Fruit fly (Drosophila melanogaster) Kc167 (cell line): Measurements from ENCODE around the gene CG9021.

Experiments
- Myc ChIP-seq: fragments of >200 bp; optimal IDR thresholded peaks from 2 replicates; lab custom pipeline; 2017; ENCODE audit warnings: missing external identifiers
- Sin3A ChIP-seq: fragments of >200 bp; optimal IDR thresholded peaks from 2 replicates; lab custom pipeline; 2018; ENCODE audit warnings: missing external identifiers
- h ChIP-seq: fragments of >200 bp; optimal IDR thresholded peaks from 3 replicates; lab custom pipeline; 2018; ENCODE audit warnings: missing external identifiers
- insv ChIP-seq: fragments of >200 bp; optimal IDR thresholded peaks from 3 replicates; lab custom pipeline; 2018; ENCODE audit warnings: missing external identifiers
- psq ChIP-seq: fragments of >200 bp; optimal IDR thresholded peaks from 2 replicates; lab custom pipeline; 2017; ENCODE audit warnings: missing external identifiers
- ttk ChIP-seq: sonication (Bioruptor generic); optimal IDR thresholded peaks from 2 replicates; lab custom pipeline; 2017; ENCODE audit warnings: missing external identifiers

CG9021 gene

DNA sequence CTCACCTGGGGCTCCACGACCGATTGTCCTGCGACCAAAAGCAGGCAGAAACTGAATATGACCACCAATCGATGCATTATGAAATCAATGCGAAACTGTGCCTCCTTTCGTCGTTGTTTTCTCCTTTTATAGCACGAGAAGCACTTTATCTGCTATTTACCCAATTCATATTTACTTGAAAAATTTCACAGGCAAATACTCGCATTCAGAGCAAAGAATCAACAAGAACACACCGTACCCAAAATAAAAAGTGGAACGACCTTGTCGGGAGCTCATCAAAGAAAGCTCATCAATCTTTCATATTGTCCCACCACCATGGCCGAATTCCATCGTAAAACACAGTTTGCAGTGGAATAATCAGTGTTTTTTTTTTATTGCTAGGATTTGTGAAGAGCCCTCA lies at the start of gene CG9021:
CG9021 (minus strand) TSS at position 105 of the 400 bp plus-strand sequence.
- TF ChIP-seq Sin3A (no peak), ttk (no peak), Myc (no peak), psq (lab: Kevin White, UChicago) (no peak), h (no peak), insv (no peak)

DNA sequence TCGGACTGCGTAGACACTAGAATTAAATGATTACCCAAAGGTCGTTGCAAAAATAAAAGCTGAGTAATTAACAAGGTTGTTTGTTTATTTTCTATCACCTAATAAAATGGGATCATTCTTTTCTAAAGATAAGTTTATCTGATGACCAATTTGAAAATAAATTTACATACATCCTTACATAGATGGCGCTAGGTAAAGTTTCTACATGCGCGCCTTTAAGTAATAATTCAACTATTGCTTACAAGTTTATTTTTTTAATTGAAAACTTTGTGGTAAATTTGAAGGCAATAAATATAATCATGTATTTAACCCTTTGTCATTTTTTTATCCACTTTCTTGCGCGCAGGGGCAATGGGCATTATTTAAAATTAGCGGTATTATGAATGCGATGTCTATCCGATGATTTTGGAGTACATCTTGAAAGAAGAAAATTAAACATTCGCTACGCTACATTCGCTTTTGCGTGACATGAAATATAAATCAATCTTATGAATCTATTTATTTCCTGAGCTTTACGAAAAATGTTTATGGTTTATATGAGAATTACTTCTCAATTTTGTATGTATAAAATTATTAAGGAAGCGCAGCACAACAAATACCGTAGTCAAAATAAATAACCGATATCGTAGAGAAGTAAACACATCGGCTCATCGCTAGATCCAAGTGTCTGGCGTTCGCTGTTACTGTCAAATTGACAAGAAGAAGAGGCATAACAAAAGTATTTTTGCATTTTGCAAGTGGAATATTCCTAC lies 44.5 kb upstream of the CG9021 start, which contains the start of gene CG9044:
CG9044 (plus strand) TSS at position 676 of the 752 bp plus-strand sequence.
- TF ChIP-seq psq (lab: Kevin White, UChicago) (no peak), Myc (no peak), ttk (no peak), Sin3A (no peak), h (no peak), insv (no peak)

DNA sequence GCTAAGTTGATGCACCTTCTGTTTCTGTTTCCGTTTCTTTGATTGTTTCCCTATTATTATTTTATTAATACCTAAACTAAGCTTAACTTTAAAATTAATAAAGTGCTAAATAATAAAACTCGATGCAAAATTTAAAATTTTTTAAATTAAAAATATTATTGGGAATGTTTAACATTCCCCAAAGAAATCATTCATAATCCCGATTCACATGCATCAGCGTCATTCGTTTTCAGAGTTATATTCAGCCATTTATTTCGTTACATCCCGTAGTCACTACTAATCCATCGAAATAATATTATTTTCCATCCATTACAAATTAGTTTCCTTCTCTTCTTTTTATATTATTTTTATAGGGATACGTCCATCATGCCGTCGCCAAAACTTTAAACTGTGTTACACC lies 43.0 kb upstream of the CG9021 start:
- TF ChIP-seq psq (lab: Kevin White, UChicago), result no peak

DNA sequence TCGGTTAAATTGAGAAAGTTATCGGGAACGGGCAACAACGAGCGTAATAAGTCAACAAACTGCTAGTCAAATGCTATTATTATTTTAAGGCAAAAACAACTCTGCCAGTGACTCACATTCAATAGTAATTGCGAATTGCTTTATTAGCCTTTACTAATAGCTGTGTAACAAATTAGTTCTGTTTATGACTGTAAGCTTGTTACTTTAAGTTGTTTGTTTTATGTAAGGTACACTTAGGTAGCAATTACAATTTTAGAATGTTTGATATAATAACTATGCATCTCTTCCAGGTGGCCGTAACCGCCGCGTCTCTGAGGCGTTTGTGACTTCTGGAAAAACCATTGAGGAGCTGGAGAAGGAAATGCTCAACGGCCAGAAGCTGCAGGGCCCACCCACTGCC lies 42.2 kb upstream of the CG9021 start:
- TF ChIP-seq insv, result no peak
- no peak for TF ChIP-seq h
- TF ChIP-seq Myc, result no peak
- no peak for TF ChIP-seq ttk
- TF ChIP-seq Sin3A, result no peak
- no peak for TF ChIP-seq psq (lab: Kevin White, UChicago)

DNA sequence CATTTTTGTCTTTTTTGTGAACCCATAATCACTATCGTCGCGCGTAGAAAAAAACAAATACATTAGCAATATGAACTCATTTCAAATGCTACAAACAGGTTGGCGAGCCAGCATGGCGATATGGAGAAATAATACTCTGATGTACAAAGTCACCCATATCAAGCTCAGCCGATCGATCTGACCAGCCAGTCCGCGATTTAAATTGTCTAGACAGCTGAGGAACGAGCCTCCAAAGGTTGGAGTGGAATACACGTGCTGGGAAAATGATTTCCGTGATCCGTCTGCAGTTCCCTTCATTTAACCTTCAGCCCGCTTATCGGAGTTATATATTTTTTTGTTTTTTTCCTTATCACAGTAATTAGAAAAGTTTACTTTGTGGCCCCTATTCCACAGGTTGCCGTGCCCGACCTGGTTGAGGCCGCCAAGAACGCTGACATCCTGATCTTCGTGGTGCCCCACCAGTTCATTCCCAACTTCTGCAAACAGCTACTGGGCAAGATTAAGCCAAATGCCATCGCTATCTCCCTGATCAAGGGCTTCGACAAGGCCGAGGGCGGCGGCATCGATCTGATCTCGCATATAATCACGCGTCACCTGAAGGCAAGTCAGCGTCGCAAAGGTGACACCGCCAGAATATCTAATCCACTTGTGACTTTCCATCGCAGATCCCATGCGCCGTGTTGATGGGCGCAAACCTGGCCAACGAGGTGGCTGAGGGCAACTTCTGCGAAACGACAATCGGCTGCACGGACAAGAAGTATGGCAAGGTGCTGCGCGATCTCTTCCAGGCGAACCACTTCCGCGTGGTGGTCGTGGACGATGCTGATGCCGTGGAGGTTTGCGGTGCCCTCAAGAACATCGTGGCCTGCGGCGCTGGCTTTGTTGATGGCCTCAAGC lies 41.4 kb upstream of the CG9021 start:
- TF ChIP-seq Sin3A (no peak), psq (lab: Kevin White, UChicago) (no peak), Myc (no peak), h (no peak), ttk (no peak), insv (no peak)

DNA sequence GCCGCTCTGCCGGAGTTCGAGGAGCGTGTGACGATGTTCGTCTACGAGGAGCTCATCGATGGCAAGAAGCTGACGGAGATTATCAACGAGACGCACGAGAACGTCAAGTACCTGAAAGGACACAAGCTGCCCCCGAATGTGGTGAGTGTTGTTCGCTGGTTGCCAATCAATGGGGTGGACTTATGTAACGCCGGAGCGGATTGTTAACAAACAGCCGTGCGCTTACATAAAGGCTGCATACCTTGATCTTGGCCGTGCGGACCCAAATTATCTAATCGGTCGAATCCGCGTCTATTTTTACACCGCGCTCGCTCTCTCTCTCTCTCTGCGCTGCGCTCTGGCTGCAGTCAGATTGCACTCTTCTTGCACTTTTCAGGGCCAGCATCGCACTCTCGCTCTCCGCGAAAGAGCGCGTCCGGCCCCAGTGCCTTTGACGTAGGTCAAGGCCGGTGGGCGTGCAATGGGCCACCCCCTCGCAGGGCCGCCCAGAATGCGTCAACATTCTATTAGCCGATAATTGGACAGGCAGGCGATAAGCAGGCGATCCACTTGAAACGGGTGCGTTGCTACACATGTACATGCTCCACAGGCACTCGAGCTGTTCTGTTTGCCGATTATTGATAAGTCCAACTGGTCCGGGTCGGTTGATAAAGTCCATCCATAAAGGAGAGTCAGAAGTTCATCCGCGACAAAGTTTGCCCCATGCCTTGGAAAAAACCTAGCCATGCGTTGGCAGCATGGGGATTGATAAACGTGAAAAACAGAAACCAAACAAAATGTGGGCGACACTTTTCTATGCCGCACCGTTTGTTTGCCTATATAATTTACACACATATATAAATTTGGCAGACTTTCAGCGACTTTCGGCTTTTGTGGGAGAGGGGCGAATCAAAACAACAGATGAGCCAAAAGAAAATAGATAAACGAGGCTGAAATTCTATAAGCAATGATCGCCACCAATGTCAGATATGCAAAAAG lies 40.1 kb upstream of the CG9021 start:
- TF ChIP-seq h, result no peak
- no peak for TF ChIP-seq insv
- TF ChIP-seq Sin3A, result no peak
- no peak for TF ChIP-seq Myc
- TF ChIP-seq psq (lab: Kevin White, UChicago), result no peak
- no peak for TF ChIP-seq ttk

DNA sequence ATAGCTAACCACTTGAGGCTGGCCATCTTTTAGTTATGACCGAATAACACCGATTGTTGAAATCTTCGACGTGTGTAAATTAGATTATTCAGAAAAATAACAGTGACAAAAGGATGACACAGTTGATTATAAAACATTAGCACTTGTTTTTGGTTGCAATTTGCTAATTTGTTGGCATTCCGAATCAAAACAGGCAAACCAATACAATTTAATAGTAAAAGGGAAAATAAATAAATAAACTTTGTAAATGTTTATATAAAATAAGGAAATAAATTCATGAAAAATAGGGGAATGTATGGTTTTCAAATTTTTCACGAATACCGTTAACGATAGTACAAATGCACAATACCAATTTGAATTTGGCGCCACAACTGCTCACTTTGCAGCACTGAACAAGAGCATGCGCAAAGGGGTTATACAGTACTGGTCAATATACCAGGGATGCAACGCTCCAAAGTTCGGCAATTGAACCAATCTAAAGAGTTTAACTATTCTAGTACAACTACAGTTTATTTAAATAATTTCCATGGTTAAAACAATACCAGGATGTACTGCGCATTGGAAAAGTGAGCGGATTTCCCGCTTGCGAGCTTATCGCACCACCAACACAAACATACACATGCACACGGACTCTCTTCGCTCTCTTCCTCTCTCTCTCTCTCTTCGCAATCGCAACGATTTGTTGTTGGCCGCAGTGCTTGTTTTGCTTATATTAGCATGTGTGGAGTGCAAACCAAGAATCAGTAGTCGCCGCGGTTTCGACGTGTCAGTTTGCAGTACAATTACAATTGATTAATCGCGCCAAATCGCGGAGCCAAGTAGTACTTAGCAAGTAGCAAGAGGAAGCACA lies 39.0 kb upstream of the CG9021 start, which contains the start of the genes Sfp26Ad and Gpdh1:
Sfp26Ad (minus strand) TSS at position 76 of the 850 bp plus-strand sequence.
Gpdh1 (plus strand) TSS at position 415 of the 850 bp plus-strand sequence.
- TF ChIP-seq h, result no peak
- no peak for TF ChIP-seq ttk

DNA sequence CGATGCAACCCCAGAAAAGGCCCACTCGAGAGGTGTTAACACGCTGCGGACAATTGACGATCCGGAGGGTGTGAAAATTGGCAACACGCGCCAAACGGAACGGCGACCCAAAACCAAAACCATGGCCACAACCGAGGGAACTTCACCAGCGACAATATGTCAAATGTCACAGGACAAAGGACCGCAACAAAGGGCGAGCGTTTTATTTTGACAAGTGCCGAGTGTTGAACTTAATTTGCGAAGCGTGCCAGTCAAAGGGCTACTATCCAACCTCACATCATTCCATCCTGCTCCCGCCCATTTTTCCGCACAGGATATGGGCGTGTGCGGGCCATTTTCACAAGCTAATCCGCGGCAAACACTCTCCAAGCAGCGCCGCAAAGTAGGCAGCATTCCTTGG lies 22.9 kb upstream of the CG9021 start:
- TF ChIP-seq psq (lab: Kevin White, UChicago), result no peak
- no peak for TF ChIP-seq ttk
- no peak for TF ChIP-seq Myc
- TF ChIP-seq Sin3A, result no peak
- TF ChIP-seq h, result no peak
- no peak for TF ChIP-seq insv

DNA sequence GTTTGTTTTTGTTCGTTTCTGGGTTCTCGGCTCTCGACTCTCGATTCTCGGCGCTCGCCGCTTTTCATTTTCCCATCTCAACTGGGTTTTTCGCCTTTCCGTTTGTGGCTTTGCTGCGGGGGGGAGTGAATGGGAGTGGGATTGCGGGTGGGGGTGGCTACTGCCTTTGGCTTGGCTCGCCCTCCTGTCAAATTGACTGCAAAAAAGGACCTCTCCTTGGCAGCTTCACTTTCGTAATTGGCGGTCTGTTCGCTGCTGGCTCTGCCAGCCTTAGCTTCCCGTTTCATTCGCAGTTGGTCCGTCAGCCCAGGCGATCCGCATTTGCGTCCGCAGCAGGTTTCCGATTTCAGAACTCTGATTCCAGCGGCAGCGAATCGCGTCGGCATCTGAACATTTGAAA lies 21.1 kb upstream of the CG9021 start, which contains the start of gene dsf:
dsf (plus strand) TSS at position 301 of the 400 bp plus-strand sequence.
- TF ChIP-seq Sin3A (no peak), insv (no peak), Myc (no peak), h (no peak)

DNA sequence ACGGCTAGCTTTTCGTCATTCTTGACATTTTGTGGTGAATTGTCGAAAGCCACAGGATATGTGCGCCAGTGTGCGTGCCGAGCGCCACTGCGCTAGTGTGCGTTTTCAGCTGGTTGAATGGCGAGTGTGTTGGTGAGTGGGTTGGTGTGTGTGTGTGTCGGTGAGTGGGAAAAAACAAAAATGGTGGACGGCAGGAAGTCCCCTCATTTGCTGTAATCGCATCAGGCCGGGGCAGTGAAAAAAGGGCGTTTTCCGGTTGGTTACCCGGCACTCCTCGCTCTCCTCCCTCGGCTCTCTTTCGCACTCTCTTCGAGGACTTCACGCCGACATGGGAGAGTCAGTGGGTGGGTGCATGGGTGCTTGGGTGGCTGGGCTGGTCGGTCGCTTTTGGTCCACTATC lies 20.7 kb upstream of the CG9021 start:
- TF ChIP-seq ttk, result no peak
- no peak for TF ChIP-seq Myc
- no peak for TF ChIP-seq insv
- TF ChIP-seq h, result no peak
- TF ChIP-seq Sin3A, result no peak
- TF ChIP-seq psq (lab: Kevin White, UChicago), result no peak

DNA sequence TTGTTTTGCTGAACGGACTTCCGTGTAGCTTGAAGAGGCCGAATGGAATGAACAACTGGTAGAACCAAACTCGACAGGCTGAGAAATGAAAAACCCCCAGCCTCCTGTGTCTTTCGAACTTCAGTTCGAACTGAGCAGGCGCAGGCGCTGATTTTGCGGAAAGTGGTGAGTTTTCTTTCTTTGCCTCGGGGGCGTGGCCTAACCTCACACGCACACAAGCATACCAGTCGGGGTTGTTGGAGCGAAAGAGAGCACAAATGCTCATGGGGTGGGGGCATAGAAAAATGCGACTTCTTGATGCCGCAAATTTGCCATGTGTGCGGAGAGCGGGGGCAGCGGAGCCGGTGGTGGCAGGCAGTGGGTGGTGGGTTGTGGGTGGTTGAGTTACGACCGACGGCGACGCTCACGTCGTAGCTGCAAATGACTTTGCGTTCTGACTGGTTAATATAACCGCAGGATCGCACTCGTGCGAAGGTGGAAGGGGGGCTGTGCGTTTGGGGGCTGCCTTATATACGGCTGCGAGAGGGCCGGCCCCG lies 19.2 kb upstream of the CG9021 start, which contains the start of gene CG9016:
CG9016 (minus strand) TSS at position 51 of the 536 bp plus-strand sequence.
- no peak for TF ChIP-seq ttk
- no peak for TF ChIP-seq psq (lab: Kevin White, UChicago)
- TF ChIP-seq Myc, result no peak
- no peak for TF ChIP-seq h
- TF ChIP-seq insv, result no peak
- no peak for TF ChIP-seq Sin3A

DNA sequence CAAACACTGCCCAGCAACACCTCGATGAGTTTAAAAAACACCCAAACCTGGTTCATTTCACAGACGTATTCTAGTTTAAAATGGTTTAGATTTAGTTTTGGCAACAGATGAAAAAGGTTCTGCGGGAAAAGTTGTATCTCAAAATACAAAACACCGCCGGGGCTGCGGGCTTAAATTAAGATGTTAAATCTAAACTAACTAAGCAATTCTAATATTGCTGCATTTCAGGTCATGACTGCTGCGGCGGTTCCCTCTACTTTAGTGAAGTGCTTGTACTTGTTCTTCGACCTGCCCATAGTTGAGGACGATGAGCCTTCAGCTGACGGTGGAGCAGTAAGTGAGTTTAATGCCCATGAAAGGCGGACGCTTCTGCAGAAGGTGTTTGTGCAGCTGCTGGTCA lies 5.7 kb upstream of the CG9021 start, which contains the start of gene CG14000:
CG14000 (minus strand) TSS at position 101 of the 400 bp plus-strand sequence.
- TF ChIP-seq ttk (no peak), psq (lab: Kevin White, UChicago) (no peak), insv (no peak), h (no peak), Sin3A (no peak), Myc (no peak)
